Fruit fly (Drosophila melanogaster): ENCODE results near the gene D1.
A peak's percentile ranks its signal among the peaks of the same experiment; 100 is the strongest.

The D1 gene

DNA sequence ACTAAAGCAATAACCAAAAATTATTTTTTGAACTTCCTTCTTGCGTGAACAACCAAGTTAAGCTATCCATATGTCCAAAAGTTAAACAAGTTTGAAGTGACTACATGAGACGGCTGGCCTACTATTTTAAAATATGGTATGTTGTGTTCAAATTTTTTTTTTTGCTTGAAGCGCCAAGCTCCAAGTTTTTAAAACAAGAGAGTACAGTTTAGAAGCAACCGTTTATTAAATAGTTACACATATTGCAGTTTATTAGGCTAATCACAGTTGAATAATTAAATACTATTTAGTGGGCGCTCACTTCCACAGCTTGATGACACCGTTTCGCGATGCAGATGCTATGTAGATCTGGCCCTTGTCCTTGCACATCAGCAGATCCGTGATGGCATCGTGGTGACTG lies at the start of gene D1:
Gene D1 (minus strand): TSS at position 101 of the 400 bp plus-strand sequence.
- TF ChIP-seq noc (tag; optimal IDR thresholded peaks at IDR 0.05), result no peak

DNA sequence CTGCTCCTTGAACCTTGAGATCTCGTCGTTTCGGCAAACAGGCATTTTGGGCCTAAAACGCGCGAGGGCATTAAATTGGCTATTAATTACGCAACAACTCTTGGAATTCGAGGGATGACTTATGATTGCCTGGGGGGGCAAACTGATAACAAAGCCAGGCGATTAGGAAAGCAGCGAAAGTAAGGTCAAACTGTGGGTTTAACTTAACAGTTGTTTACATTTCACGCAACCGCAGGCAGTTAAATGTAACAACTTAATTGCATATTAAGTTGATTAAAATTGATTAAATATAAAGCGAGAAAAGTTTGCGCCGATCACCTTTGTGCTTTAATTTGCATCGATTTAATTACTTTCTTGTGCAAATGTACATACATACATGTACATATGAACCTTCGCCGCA lies 47.3 kb upstream of the D1 start:
- TF ChIP-seq noc (tag; optimal IDR thresholded peaks at IDR 0.05), result no peak

dm6 chr3R:9266765-9267164 lies 26.3 kb upstream of the D1 start, which contains the start of the genes TrpRS and Vps16A:
Gene TrpRS, minus strand, starts transcription at chr3R:9266904.
Gene Vps16A, plus strand, starts transcription at chr3R:9267019.
- TF ChIP-seq noc (tag; optimal IDR thresholded peaks at IDR 0.05), result no peak

DNA sequence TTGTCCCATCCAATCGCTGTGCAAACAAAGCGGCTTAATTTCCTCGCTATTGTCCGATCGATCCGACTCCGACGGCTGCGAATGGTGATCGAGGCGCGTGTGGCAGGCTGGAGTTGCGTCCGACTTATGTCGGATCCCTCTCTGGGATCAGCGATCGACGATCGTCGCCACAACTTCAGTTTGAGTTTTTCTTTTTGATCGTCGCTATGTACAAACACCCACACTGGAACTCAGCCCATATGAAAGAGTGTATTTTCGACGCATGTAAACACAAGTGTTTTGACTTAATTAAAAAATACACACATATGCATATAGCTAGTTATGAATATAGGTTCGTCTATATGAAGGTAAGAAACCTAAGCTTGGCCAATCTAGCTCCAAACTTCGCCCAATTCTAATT lies 23.6 kb upstream of the D1 start, which contains the start of gene sage:
Gene sage (minus strand): TSS at position 101 of the 400 bp plus-strand sequence.
- TF ChIP-seq noc (tag; optimal IDR thresholded peaks at IDR 0.05), result no peak

- TF ChIP-seq noc (tag; optimal IDR thresholded peaks at IDR 0.05), result no peak
These were observed 20.0 kb upstream of the D1 start, which contains the start of gene ATP6AP2 for dm6 chr3R:9260421-9260973. Gene ATP6AP2, plus strand, starts transcription at chr3R:9260638.

dm6 chr3R:9258252-9259225 lies 18.1 kb upstream of the D1 start, which contains the start of the genes Ibf2 and Ibf1:
Gene Ibf2, minus strand, starts transcription at chr3R:9258501.
Gene Ibf1, plus strand, starts transcription at chr3R:9258964.
- TF ChIP-seq noc (tag; optimal IDR thresholded peaks at IDR 0.05), result no peak

dm6 chr3R:9257616-9258015 lies 17.2 kb upstream of the D1 start, which contains the start of gene CG16736:
Gene CG16736, minus strand, starts transcription at chr3R:9257716.
- TF ChIP-seq noc (tag; optimal IDR thresholded peaks at IDR 0.05), result no peak

DNA sequence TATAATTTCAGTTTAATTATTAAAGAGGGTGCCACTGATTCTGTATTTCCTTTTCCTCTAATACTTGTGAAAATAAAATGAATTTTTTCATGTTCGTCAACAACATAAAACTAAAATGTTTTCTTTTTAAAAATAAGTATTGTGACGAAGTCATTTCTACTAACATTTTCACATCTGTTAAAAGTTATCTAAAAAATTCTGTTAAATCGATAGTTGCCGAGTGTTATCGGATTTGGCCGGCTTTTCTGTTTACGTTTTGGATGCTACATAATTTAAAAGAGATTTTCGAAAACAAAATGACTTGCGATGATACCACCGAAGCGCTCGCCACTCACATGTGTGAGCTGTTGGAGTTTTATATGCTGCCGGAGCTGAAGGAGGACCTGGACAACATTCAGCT lies 14.3 kb upstream of the D1 start, which contains the start of gene CG16734:
Gene CG16734 (plus strand): TSS at position 255 of the 400 bp plus-strand sequence.
- no peak for TF ChIP-seq noc (tag; optimal IDR thresholded peaks at IDR 0.05)

DNA sequence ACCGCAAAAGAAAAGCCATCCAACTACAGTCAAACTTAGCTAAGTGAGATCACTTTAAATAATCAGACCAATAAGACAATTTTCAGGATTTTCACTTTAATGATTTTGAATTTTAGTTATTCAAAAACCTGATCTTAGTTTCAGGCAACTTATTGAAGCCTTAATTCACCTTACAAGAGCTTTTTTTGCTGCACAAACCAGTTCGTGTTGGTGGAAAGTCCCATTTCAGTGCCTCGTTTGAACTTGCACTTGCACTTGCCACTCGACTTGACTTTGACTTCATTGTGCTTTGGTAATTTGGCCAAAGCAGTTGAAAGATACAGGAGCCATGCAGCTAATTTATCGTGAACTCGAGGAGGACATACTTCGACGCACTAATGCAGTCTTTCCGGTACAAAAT lies 11.1 kb upstream of the D1 start, which contains the start of gene St2:
Gene St2 (plus strand): TSS at position 301 of the 400 bp plus-strand sequence.
- TF ChIP-seq noc (tag; optimal IDR thresholded peaks at IDR 0.05), result no peak

DNA sequence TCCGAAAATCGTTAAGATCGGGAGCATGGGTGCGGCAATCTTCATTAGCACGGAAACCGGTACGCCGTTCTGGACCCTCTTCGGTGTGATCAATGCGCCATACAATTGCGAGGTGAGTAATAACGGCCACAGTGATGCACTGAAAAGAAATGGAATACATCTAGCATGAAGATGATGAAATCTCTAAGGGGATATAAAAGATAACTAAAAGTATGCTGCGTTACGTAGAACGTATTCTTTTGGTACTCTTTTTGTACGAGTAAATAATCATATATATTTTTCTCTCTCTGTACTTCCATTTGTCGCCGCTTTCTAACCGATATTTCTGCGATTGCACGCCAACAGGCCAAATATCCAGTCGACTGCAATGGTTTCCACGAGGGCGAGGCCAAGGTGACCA lies 10.4 kb upstream of the D1 start:
- no peak for TF ChIP-seq noc (tag; optimal IDR thresholded peaks at IDR 0.05)

DNA sequence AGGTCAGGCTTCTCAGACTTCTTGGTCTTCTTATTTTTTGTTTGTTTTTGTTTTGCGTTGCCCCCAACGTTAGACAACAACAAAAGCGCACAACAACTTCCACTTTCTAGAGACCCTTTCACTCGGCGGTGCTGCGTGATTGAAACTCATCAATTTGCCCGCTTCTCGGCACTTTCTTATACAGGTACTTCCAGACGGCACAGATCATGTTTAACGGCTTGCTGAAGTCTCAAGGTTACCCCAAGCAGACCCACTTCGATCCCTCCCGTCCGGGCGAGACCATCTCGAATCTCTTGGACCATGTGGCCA lies 9.2 kb upstream of the D1 start:
- TF ChIP-seq noc (tag; optimal IDR thresholded peaks at IDR 0.05), result no peak

DNA sequence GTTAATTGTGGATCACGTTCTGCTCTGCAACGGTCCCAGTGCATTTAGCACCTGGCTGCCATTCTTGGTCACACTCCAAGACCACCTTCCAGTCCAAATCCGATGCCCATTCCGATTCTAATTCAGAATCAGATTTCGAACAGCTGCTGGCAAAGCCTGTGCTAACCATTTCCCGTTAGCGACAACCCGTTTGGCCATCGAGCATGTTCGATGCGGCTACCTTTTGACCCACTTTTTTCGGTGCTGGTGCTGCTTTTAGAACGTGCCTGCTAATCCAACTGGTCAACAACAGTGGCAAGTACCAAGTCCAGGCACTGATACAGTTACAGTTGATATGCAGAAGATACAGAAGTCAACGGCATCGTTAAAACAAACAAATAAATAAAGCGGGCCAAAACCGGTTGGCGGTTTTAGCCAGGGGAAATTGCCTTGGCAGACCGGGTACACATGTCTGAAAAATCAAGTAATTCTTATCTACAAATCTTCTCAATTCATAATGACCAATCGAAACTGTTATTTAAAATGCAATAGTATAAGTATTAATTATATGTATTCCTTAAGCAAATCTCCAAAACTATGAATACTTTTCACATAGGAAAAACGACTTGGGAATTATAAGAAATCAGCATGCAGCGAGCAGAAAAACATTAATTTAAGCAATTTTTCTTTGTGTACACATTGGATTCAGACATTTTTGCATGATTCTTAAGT lies 8.7 kb upstream of the D1 start:
- TF ChIP-seq noc (tag; optimal IDR thresholded peaks at IDR 0.05), result no peak

- TF ChIP-seq noc (tag; optimal IDR thresholded peaks at IDR 0.05), result peak; percentile 74
These were observed 6.6 kb upstream of the D1 start for dm6 chr3R:9246879-9247621.

DNA sequence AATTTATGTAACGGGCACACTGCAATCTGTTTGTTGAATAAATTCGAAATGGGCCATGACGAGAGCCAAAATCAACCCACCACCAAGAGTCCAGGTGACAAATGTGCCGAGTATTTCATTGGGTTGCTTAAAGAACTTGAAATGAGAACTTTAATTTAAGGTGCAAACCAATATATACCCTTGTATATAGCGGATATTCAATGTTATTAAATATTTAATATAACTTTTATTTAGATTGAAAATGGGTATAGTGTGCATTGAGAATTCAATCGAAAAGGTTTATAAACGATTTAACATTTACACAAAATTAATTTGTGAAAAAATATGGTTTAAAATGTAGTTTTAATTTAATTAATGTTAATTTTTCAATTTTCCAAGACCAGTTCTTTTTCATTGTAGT lies 5.9 kb upstream of the D1 start, which contains the start of gene CG8420:
Gene CG8420 (plus strand): TSS at position 284 of the 400 bp plus-strand sequence.
- TF ChIP-seq noc (tag; optimal IDR thresholded peaks at IDR 0.05), result no peak

DNA sequence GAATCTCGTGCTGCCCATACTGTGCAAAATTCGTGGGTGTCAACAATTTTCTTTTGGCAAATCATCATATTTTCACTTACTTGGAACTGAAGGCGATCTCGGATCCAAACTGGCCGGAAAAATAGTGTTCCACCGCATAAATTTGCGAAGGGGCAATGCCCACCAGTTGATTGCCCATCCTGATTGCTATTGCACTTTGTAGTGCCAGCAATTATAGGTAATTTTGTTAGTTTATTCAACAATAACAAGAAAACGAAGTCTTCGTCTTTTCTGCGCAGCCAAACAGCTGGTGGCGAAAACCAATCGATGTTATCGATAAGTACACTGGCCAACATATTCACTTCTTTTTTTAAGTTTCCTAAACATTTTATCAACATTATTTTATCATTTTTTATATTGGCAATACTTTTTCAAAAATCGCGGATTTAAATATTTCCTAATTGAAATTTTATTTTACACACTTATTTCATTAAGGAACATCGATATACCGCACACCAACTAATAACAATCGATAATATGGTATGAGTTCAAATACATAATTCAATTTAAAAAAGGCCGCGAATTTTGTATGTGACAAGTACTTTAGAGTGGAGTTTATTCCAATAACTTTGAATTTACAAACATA lies 5.2 kb upstream of the D1 start, which contains the start of gene Vps15:
Gene Vps15 (minus strand): TSS at position 294 of the 625 bp plus-strand sequence.
- peak; percentile 78 for TF ChIP-seq noc (tag; optimal IDR thresholded peaks at IDR 0.05)
